Worm (Caenorhabditis elegans) whole organism, L4/young adult: ENCODE results near the gene ZK822.1.

Experiments used
- W03F9.2 ChIP-seq: fragments of 150-350 bp; optimal IDR thresholded peaks from 2 replicates; lab custom pipeline; 2014; ENCODE audit warnings: missing biosample characterization, missing genetic modification characterization
- dao-5 ChIP-seq: sonication (generic microtip); optimal IDR thresholded peaks from 2 replicates; lab custom pipeline; 2016; ENCODE audit warnings: missing genotype, missing genetic modification characterization, moderate library complexity, missing compliant biosample characterization
- him-1 ChIP-seq: sonication (generic microtip); optimal IDR thresholded peaks from 2 replicates; lab custom pipeline; 2016; ENCODE audit warnings: missing genotype, missing genetic modification reagents, missing genetic modification characterization, missing compliant biosample characterization

- TF ChIP-seq dao-5 (tag; lab: Kevin White, UChicago): no peak
- TF ChIP-seq him-1: no peak
- no peak for TF ChIP-seq W03F9.2
These were observed 34.5 kb upstream of the ZK822.1 start for ce11 chrIV:11956387-11956786.
